Fruit fly (Drosophila melanogaster) whole organism, adult: Measurements from ENCODE around the gene cm.

ENCODE experiments used
- CG12768 ChIP-seq: fragments of 200-800 bp; sonication (Bioruptor generic); optimal IDR thresholded peaks from 2 replicates; lab custom pipeline; 2017; ENCODE audit warnings: missing biosample characterization, missing genetic modification characterization, mild to moderate bottlenecking, moderate library complexity, missing genetic modification reagents
- CG14711 ChIP-seq: fragments of 200-800 bp; sonication (Bioruptor generic); optimal IDR thresholded peaks from 2 replicates; lab custom pipeline; 2018; ENCODE audit warnings: missing biosample characterization, mild to moderate bottlenecking, missing genetic modification characterization, moderate library complexity
- CG7045 ChIP-seq: fragments of 200-800 bp; sonication (Bioruptor generic); optimal IDR thresholded peaks from 2 replicates; lab custom pipeline; 2017; ENCODE audit warnings: missing biosample characterization, mild to moderate bottlenecking, missing genetic modification characterization
- CG7101 ChIP-seq: fragments of 200-800 bp; sonication (Bioruptor generic); optimal IDR thresholded peaks from 2 replicates; lab custom pipeline; 2018; ENCODE audit warnings: missing biosample characterization, mild to moderate bottlenecking, missing genetic modification characterization, moderate library complexity
- Crg-1 ChIP-seq: fragments of 200-800 bp; sonication (Bioruptor generic); optimal IDR thresholded peaks from 2 replicates; lab custom pipeline; 2016; ENCODE audit warnings: missing biosample characterization, missing genetic modification characterization
- cic ChIP-seq: fragments of 200-800 bp; sonication (Bioruptor generic); optimal IDR thresholded peaks from 2 replicates; lab custom pipeline; 2017; ENCODE audit warnings: missing biosample characterization, mild to moderate bottlenecking, missing genetic modification characterization, moderate library complexity
- cnc ChIP-seq, 2 experiments: fragments of >200 bp; optimal IDR thresholded peaks; 2 replicates each; lab custom pipeline; 2017
- tj ChIP-seq: fragments of 200-800 bp; sonication (Bioruptor generic); optimal IDR thresholded peaks from 3 replicates; lab custom pipeline; 2017; ENCODE audit warnings: missing biosample characterization, mild to moderate bottlenecking, missing genetic modification characterization, moderate library complexity

DNA sequence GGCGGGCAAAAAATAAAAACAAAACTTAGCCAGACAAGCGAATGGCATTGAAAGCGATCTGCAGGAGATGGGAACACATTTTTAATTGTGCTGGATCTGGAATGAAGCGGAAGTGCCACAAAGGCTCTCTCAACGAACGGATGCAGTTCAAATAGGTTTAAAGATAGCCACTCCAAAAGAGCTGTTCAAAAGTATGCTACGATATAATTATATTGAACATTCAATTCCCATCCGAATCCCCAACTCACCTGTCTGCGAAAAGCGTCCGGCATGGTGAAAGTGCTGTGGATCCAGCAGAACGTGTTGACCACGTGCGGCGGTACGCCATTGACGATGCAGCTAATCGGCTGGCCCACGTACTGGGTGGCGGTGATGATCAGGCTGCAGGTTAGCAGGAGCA lies 34.0 kb downstream of the cm start:
- TF ChIP-seq CG12768 (GFP tag; lab: Kevin White, UChicago) (no peak), cnc (optimal IDR thresholded peaks at IDR 0.05; lab: Kevin White, UChicago) (no peak), CG7045 (GFP tag; lab: Kevin White, UChicago) (no peak), CG14711 (tag; lab: Kevin White, UChicago) (no peak), tj (GFP tag; lab: Kevin White, UChicago) (no peak), cic (no peak), CG7101 (tag; lab: Kevin White, UChicago) (no peak), Crg-1 (GFP tag; lab: Kevin White, UChicago) (no peak)
